Fruit fly (Drosophila melanogaster) whole organism: ENCODE measurements around the gene CG9154.

Source experiments
- CG8478 ChIP-seq: fragments of >200 bp; optimal IDR thresholded peaks from 2 replicates; lab custom pipeline; 2018; ENCODE audit warnings: inconsistent platforms
- Dll ChIP-seq: fragments of >200 bp; optimal IDR thresholded peaks from 2 replicates; lab custom pipeline; 2017
- EcR ChIP-seq, 2 experiments: fragments of >200 bp; optimal IDR thresholded peaks; 2 replicates each; lab custom pipeline; 2017; ENCODE audit warnings: missing biosample characterization in 2 of 2, missing genetic modification characterization in 2 of 2, missing genetic modification reagents in 2 of 2
- pan ChIP-seq: fragments of >200 bp; optimal IDR thresholded peaks from 2 replicates; lab custom pipeline; 2017
- psq ChIP-seq: fragments of >200 bp; optimal IDR thresholded peaks from 2 replicates; lab custom pipeline; 2017
- usp ChIP-seq: fragments of >200 bp; optimal IDR thresholded peaks from 2 replicates; lab custom pipeline; 2017; ENCODE audit warnings: missing biosample characterization, missing genetic modification characterization, mixed read lengths

The CG9154 gene

DNA sequence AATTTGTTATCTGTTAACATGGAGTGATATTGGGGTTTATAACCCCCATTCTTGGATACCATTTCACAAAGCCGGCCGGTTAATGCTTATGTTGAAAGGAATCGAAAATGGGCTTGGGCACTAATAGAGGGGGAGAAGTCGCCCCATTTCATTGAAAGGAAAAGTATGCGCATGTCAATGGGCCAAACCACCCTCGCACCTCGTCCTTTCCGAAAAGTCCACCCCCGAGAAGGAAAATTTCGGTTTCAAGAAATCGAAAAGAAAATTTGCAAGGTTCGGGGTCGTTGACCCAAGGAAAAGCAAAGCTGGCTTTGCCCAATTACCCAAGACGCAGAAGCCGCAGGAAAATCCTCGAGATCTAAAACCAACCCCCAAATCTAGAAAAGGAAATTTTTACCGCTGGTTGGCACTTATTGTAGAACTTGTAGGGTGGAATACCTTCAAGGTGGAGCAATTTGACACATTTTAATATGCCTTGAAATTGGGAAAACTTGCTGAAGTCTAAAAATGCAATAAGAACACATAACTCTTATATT lies 6.4 kb upstream of the CG9154 start:
- peak in 1 of 2 experiments; percentile 16 for TF ChIP-seq EcR (GFP tag; optimal IDR thresholded peaks at IDR 0.05; lab: Kevin White, UChicago)
- no peak for TF ChIP-seq usp
- no peak for TF ChIP-seq pan (lab: Kevin White, UChicago)

DNA sequence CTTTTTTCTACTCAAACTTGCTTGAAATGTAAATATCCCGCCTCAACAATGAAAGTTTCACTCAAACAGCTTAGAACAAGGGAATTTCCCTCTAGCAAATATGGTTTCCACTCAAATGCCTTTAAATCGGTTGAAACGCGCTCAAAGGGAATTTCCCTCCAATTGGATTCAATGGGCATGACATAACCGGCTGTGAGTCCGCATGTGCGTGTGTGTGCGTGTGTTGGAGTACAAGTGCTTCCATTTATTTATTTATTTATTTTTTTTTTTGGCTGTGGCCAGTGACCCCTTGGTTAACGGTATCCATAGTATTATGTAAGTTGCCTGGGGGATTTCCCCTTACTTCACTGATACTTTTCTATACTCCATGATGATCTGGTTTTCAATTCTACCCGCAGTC lies 5.7 kb upstream of the CG9154 start:
- TF ChIP-seq psq (lab: Kevin White, UChicago) (no peak), pan (lab: Kevin White, UChicago) (no peak), CG8478 (lab: Kevin White, UChicago) (no peak), Dll (lab: Kevin White, UChicago) (no peak), EcR (GFP tag; optimal IDR thresholded peaks at IDR 0.05; lab: Kevin White, UChicago) (no peak), usp (no peak)

DNA sequence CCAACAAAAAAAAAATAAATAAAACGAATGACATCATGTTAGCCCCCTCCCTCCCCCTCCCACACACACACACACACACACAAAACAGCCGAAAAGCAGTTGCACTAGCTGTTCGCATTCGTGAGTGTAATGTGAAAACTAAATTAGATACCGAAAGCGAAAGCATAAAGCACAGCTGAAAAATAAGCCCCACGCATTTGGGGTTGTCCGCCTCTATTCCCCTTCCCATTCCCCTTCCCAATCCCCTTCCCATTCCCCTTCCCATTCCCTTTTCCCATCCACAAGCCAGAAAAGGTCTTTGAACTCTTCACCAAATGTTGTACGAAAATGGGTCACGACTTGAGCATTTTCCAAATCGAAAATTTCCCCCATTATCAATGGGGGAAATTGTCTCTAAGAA lies 4.9 kb upstream of the CG9154 start:
- TF ChIP-seq CG8478 (lab: Kevin White, UChicago) (no peak), Dll (lab: Kevin White, UChicago) (no peak), EcR (GFP tag; optimal IDR thresholded peaks at IDR 0.05; lab: Kevin White, UChicago) (no peak), usp (no peak), pan (lab: Kevin White, UChicago) (no peak), psq (lab: Kevin White, UChicago) (no peak)

DNA sequence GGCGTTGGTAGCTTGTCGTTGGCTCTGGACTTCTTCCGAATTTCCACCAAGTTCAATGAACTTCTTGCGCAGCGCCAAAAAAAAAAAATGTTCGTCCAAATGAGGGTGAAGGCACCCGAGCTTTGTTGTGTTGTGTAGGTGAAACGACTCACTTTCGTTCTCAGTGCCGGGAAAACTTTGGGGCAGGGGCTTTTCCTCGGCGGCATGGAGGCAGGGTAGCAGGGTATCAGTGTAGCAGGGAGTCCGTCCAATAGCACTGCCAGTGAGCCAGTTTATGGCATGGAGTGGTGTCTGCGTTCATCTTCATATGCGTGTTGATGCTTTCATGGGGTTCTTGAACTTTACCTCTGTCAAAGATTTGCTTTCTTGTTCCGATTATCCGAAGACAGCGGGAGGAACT lies 3.8 kb upstream of the CG9154 start:
- TF ChIP-seq CG8478 (lab: Kevin White, UChicago): no peak
- no peak for TF ChIP-seq EcR (GFP tag; optimal IDR thresholded peaks at IDR 0.05; lab: Kevin White, UChicago)
- TF ChIP-seq Dll (lab: Kevin White, UChicago): no peak
- no peak for TF ChIP-seq usp
- no peak for TF ChIP-seq psq (lab: Kevin White, UChicago)
- TF ChIP-seq pan (lab: Kevin White, UChicago): no peak

DNA sequence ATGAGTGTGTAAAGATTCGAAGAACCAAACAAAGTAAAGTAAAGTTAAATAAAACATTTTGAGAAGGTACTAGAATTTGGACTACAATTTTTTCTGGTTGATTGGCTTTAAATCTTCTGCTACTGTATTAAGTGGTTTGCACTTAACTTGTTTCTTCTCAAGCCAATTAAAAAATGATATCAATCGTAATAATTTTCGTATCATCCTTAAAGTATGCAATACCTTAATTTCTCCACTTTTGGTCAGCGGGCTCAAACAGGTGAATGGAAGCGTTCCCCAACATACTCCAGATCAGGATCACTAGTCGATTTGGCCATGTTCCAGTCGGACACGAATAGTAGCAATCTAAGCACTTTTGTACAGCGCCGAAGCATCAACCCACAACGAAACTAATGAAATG lies 3.4 kb upstream of the CG9154 start:
- TF ChIP-seq pan (lab: Kevin White, UChicago): no peak
- TF ChIP-seq CG8478 (lab: Kevin White, UChicago): no peak
- no peak for TF ChIP-seq Dll (lab: Kevin White, UChicago)
- no peak for TF ChIP-seq psq (lab: Kevin White, UChicago)
- TF ChIP-seq usp: no peak
- no peak for TF ChIP-seq EcR (GFP tag; optimal IDR thresholded peaks at IDR 0.05; lab: Kevin White, UChicago)

DNA sequence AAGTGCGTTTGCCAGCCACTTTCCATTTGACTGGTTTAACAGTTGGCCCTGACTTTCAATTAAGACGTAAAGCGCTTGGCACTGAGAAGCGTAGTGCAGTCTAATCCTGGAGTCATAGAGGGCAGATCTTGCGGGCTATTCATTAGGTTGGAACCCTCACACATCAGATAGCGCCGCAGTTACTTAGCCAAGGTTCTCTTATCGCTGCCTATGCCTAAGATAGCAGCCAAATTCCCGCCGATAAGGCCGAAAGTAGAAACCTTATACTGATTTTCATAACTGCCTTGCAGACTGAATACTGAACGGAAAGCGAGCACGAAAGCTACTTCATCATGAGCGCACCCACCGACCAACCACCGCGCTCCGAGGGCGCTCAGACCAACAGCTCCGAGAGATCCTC lies 1.6 kb upstream of the CG9154 start:
- TF ChIP-seq Dll (lab: Kevin White, UChicago) (no peak), usp (no peak)

DNA sequence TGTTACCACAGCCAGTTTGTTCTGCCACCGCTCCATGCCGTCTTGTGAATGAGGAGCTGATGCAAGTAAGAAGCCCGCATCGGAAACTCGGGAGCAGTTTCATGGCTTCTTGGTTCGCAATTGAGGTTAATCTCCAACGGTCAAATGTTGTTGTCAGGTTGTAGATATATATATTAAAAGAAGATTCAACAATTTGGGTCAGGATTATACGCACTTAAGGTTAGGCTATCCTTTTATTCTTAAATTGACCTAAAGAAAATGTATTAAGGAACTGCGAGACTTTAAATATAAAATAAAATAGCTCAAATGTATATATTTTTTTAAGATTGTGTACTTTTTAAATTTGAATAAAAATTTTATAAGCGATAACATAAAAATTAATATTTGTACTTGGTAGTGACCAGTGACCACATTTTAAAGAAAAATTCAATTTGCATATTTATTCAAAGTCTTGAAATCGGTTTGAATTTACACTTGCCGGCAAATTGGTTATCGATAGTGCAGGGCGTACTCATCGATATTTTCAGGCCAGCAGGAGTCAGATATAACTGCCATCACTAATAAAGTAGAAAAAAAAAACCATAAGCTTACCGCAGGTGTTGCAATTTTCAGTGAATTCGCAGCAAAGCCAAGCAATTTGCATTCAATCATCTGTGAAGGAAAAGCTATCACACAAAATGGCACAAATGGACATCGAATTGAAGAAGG lies 1.8 kb downstream of the CG9154 start, which contains the start of the genes CG9150 and Pfdn1:
Gene CG9150 (minus strand): TSS at position 51 of the 708 bp plus-strand sequence.
Gene Pfdn1 (plus strand): TSS at position 536 of the 708 bp plus-strand sequence.
- no peak for TF ChIP-seq psq (lab: Kevin White, UChicago)
- no peak for TF ChIP-seq pan (lab: Kevin White, UChicago)
- no peak for TF ChIP-seq usp
- no peak for TF ChIP-seq EcR (GFP tag; optimal IDR thresholded peaks at IDR 0.05; lab: Kevin White, UChicago)
- no peak for TF ChIP-seq Dll (lab: Kevin White, UChicago)
- no peak for TF ChIP-seq CG8478 (lab: Kevin White, UChicago)

DNA sequence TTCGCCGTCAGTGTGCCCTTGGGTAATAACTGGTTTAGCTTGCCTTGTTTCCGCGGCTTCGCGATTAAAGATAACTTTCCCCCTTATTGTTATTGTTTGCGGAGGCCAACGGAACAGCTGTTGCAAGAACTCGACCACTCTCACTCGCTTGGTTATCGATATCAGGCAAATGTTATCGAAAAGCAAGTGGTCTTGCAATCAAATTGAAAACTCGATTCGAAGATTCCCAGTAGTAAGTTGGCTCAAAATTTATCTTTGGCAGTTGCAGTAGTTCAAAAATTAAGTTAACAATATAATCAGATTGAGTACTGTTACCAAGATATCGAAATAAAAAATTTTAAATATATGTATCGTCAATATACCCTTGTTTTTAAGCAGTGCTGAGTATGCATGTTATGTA lies 4.7 kb downstream of the CG9154 start, which contains the start of the genes Fbw5 and CG9147:
Gene Fbw5 (minus strand): TSS at position 131 of the 400 bp plus-strand sequence.
Gene CG9147 (plus strand): TSS at position 175 of the 400 bp plus-strand sequence.
- TF ChIP-seq EcR (GFP tag; optimal IDR thresholded peaks at IDR 0.05; lab: Kevin White, UChicago): no peak
- no peak for TF ChIP-seq CG8478 (lab: Kevin White, UChicago)
- peak; percentile 97 for TF ChIP-seq pan (lab: Kevin White, UChicago)

DNA sequence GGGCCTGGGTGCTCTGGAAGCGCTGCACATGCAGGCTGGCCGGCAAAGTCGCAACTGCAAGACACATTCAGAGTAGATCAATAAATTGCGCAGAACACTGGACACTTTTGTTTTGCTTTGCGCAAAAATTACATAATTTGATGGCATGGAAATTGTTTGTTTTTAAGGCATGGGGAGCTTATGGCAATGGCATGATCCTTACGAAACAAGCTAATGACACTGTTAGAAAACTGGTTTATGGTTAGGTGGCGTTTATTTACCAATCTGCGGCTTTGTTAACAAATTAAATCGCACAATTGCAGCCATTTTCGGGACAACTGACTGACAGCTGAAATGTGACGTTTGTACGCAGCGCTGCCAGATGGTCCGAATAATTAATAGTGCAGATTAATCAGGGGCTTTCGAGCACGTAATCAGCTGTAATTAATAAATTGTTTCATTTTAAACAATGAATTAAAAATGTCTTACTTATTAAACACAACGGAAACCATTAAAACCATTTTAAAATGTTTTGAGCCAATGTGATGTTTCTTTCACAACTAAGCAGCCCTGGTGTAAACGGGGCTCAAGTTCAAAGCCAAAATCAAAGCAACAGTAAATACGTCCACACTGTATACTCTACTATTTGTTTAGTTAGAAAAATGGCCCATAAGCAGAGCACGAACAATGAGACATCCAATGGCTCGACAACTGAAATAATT lies 8.0 kb downstream of the CG9154 start, which contains the start of the genes ND-51 and CG13994:
Gene ND-51 (minus strand): TSS at position 376 of the 701 bp plus-strand sequence.
Gene CG13994 (plus strand): TSS at position 608 of the 701 bp plus-strand sequence.
- TF ChIP-seq usp: no peak
- no peak for TF ChIP-seq CG8478 (lab: Kevin White, UChicago)
- no peak for TF ChIP-seq psq (lab: Kevin White, UChicago)
- no peak for TF ChIP-seq pan (lab: Kevin White, UChicago)
- TF ChIP-seq EcR (GFP tag; optimal IDR thresholded peaks at IDR 0.05; lab: Kevin White, UChicago): no peak
- no peak for TF ChIP-seq Dll (lab: Kevin White, UChicago)

DNA sequence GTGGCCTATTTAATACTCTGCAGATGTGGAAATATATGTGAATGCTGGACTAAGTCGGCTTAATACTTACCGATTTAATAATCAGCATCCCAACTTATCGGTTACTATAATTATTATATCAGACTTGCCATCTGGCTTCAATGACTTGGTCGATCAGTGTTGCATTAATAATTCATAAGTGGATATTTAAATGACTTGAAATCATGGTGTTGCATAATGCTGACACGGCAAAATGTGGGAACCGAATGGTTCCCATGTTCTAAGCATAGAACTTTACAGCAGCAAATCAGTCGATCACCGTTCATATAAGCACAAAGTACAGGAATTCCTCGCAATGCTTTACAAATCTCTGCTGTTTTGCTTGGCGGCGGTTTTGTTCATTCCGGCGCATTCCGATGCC lies 10.3 kb downstream of the CG9154 start, which contains the start of gene CG34180:
Gene CG34180 (plus strand): TSS at position 301 of the 400 bp plus-strand sequence.
- no peak for TF ChIP-seq usp
- no peak for TF ChIP-seq pan (lab: Kevin White, UChicago)
- TF ChIP-seq EcR (GFP tag; optimal IDR thresholded peaks at IDR 0.05; lab: Kevin White, UChicago): no peak
- no peak for TF ChIP-seq Dll (lab: Kevin White, UChicago)
- TF ChIP-seq psq (lab: Kevin White, UChicago): no peak
- no peak for TF ChIP-seq CG8478 (lab: Kevin White, UChicago)

DNA sequence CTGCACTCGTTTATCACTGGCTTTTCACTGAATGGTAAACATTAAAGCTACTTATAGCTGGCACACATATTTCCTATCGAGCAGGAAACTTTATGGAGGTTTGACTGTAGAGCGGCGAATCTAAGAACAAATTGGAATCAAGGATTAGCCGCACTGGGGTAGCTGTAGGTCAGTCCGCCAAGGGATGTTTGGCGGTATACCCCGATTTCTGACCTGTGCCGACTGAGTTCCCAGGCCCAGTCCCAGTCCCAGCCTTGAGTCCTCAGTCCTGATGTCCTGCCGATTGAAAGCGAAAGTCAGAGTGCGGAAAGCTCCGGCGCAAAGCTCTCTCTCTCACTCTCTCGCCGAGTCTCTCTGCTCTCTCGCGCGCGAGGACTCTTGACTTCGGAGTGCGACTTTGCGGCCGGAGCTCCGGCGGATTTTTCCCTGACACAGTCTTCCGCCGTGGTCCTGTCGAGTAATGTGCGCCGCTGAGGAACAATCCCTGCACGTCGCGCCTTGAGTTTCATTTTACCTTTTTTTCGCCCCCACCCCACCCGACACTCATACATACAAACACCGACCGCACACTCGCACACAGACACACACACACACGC lies 16.5 kb downstream of the CG9154 start, which contains the start of gene CG13995:
Gene CG13995 (plus strand): TSS at position 429 of the 596 bp plus-strand sequence.
- TF ChIP-seq psq (lab: Kevin White, UChicago) (no peak), CG8478 (lab: Kevin White, UChicago) (no peak), EcR (GFP tag; optimal IDR thresholded peaks at IDR 0.05; lab: Kevin White, UChicago) (no peak), Dll (lab: Kevin White, UChicago) (no peak), usp (no peak), pan (lab: Kevin White, UChicago) (no peak)
